Fruit fly (Drosophila melanogaster) whole organism, embryonic: Measurements from ENCODE around the gene CG34310.

Experiments
- Bteb2 ChIP-seq: fragments of 200-800 bp; sonication (Bioruptor generic); optimal IDR thresholded peaks from 2 replicates; lab custom pipeline; 2016; ENCODE audit warnings: missing biosample characterization, missing genetic modification characterization
- CG1233 ChIP-seq: fragments of 200-800 bp; sonication (Bioruptor generic); optimal IDR thresholded peaks from 4 replicates; lab custom pipeline; 2018; ENCODE audit warnings: missing biosample characterization, mild to moderate bottlenecking, missing genetic modification characterization
- CG17361 ChIP-seq: fragments of 200-800 bp; sonication (Bioruptor generic); IDR thresholded peaks from 3 replicates; pipeline ENCODE4 v1.3.6; 2022; ENCODE audit warnings: missing biosample characterization, missing genetic modification characterization
- CG4282 ChIP-seq: fragments of 200-800 bp; sonication (Bioruptor generic); optimal IDR thresholded peaks from 2 replicates; lab custom pipeline; 2016; ENCODE audit warnings: missing biosample characterization, missing genetic modification characterization
- CG7839 ChIP-seq: fragments of 200-800 bp; sonication (Bioruptor generic); optimal IDR thresholded peaks from 3 replicates; lab custom pipeline; 2018; ENCODE audit warnings: missing biosample characterization, mild to moderate bottlenecking, missing genetic modification characterization, moderate library complexity
- Hmx ChIP-seq: fragments of 200-800 bp; sonication (Bioruptor generic); optimal IDR thresholded peaks from 2 replicates; lab custom pipeline; 2016; ENCODE audit warnings: missing biosample characterization, missing genetic modification characterization
- MBD-R2 ChIP-seq: fragments of 200-800 bp; sonication (Bioruptor generic); IDR thresholded peaks from 2 replicates; pipeline ENCODE4 v1.3.6; 2022; ENCODE audit warnings: missing biosample characterization, missing genetic modification characterization
- aop ChIP-seq: fragments of 200-800 bp; sonication (Bioruptor generic); IDR thresholded peaks from 2 replicates; pipeline ENCODE4 v1.3.6; 2022; ENCODE audit warnings: missing biosample characterization, missing genetic modification characterization
- sr ChIP-seq: fragments of 200-800 bp; sonication (Bioruptor generic); IDR thresholded peaks from 3 replicates; pipeline ENCODE4 v1.3.6; 2022; ENCODE audit warnings: missing biosample characterization, missing genetic modification characterization
- vnd ChIP-seq: fragments of 200-800 bp; sonication (Bioruptor generic); IDR thresholded peaks from 3 replicates; pipeline ENCODE4 v1.3.6; 2022; ENCODE audit warnings: missing biosample characterization, missing genetic modification characterization; ENCODE audit not compliant: partially characterized antibody

DNA sequence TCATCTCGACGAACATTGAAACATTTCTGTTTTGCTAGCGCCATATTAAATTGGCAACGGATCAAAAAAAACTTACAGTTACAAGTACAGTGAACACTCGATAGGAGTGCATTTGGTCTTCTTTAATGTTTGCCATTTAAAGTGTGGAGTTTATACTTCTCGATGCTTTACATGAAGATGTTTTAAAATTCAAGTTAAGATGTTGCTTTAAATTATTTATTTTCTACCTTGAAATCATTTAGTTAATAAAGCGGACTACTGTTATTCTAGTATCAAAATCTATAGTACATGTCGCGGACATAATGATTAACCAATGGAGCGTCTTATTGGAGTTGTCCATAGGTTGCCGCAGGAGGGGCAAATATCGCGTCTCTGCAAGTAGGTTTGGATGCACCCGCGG is 13.1 kb downstream of the CG34310 start, which contains the start of gene cort:
- TF ChIP-seq CG7839 (tag; lab: Kevin White, UChicago) (no peak), CG17361 (GFP tag; lab: Robert Waterston, UW) (no peak), Hmx (GFP tag; lab: Kevin White, UChicago) (no peak), CG4282 (GFP tag; lab: Kevin White, UChicago) (no peak), MBD-R2 (GFP tag; lab: Robert Waterston, UW) (no peak), vnd (GFP tag; lab: Robert Waterston, UW) (no peak), sr (GFP tag; lab: Robert Waterston, UW) (no peak), Bteb2 (GFP tag; lab: Kevin White, UChicago) (no peak), CG1233 (no peak), aop (no peak)
